Worm (Caenorhabditis elegans) whole organism, young adult: ENCODE results near the gene H20E11.3.

Experiments
- F10E7.11 ChIP-seq: sonication (generic microtip); optimal IDR thresholded peaks from 2 replicates; lab custom pipeline; 2017; ENCODE audit warnings: mild to moderate bottlenecking, missing genetic modification characterization, moderate library complexity, missing compliant biosample characterization
- F23B12.7 ChIP-seq: sonication (generic microtip); optimal IDR thresholded peaks from 2 replicates; lab custom pipeline; 2017; ENCODE audit warnings: missing genetic modification characterization, mild to moderate bottlenecking, missing compliant biosample characterization, antibody characterized with exemption, moderate library complexity; ENCODE audit not compliant: insufficient read depth
- F49E8.2 ChIP-seq: sonication (generic microtip); optimal IDR thresholded peaks from 3 replicates; lab custom pipeline; 2017; ENCODE audit warnings: missing genetic modification characterization, mild to moderate bottlenecking, missing compliant biosample characterization, antibody characterized with exemption, moderate library complexity; ENCODE audit not compliant: insufficient read depth
- F52B5.7 ChIP-seq: sonication (generic microtip); optimal IDR thresholded peaks from 2 replicates; lab custom pipeline; 2016; ENCODE audit warnings: mild to moderate bottlenecking, missing genetic modification characterization, missing compliant biosample characterization
- F55B11.4 ChIP-seq: sonication (generic microtip); optimal IDR thresholded peaks from 2 replicates; lab custom pipeline; 2016; ENCODE audit warnings: missing compliant biosample characterization, missing genetic modification characterization, borderline replicate concordance; ENCODE audit not compliant: insufficient read depth
- F57A8.1 ChIP-seq: fragments of 200-800 bp; sonication (Bioruptor generic); optimal IDR thresholded peaks from 2 replicates; lab custom pipeline; 2018; ENCODE audit warnings: mild to moderate bottlenecking, missing genetic modification characterization, moderate library complexity, missing compliant biosample characterization
- Y53F4B.3 ChIP-seq: fragments of 200-800 bp; sonication (Bioruptor generic); IDR thresholded peaks from 2 replicates; pipeline ENCODE4 v1.3.6; 2022; ENCODE audit warnings: missing genetic modification reagents, missing genetic modification characterization, missing compliant biosample characterization
- Y79H2A.3 ChIP-seq: fragments of 200-800 bp; sonication (Bioruptor generic); conservative IDR thresholded peaks from 2 replicates; pipeline ENCODE4 v1.3.6; 2022; ENCODE audit warnings: missing genetic modification reagents, missing genetic modification characterization, missing compliant biosample characterization
- Y95B8A.8 ChIP-seq: fragments of 200-800 bp; sonication (Bioruptor generic); IDR thresholded peaks from 2 replicates; pipeline ENCODE4 v1.3.6; 2022; ENCODE audit warnings: missing genetic modification reagents, missing genetic modification characterization, missing compliant biosample characterization
- cebp-1 ChIP-seq, 2 experiments: fragments of 200-800 bp in 1 of 2; sonication (Bioruptor generic) in 1 of 2; sonication (generic microtip) in 1 of 2; IDR thresholded peaks in 1 of 2; optimal IDR thresholded peaks in 1 of 2; 2 replicates each; pipeline versions ENCODE4 v1.3.6 to Lab custom; 2017 to 2022; ENCODE audit warnings: missing compliant biosample characterization in 2 of 2, missing genetic modification characterization in 2 of 2, mild to moderate bottlenecking in 1 of 2, missing genetic modification reagents in 1 of 2, moderate library complexity in 1 of 2
- ceh-58 ChIP-seq: fragments of 200-800 bp; sonication (Bioruptor generic); IDR thresholded peaks from 2 replicates; pipeline ENCODE4 v1.3.6; 2022; ENCODE audit warnings: missing genetic modification characterization, missing compliant biosample characterization
- dpff-1 ChIP-seq: sonication (generic microtip); optimal IDR thresholded peaks from 2 replicates; lab custom pipeline; 2017; ENCODE audit warnings: mild to moderate bottlenecking, missing genetic modification characterization, missing compliant biosample characterization
- dpl-1 ChIP-seq: fragments of 150-350 bp; optimal IDR thresholded peaks from 2 replicates; lab custom pipeline; 2014; ENCODE audit warnings: missing biosample characterization, missing genetic modification reagents, missing genetic modification characterization
- ekl-4 ChIP-seq: fragments of 200-800 bp; sonication (Bioruptor generic); IDR thresholded peaks from 2 replicates; pipeline ENCODE4 v1.3.6; 2022; ENCODE audit warnings: missing genetic modification reagents, missing genetic modification characterization, missing compliant biosample characterization
- fkh-3 ChIP-seq: sonication (generic microtip); optimal IDR thresholded peaks from 2 replicates; lab custom pipeline; 2016; ENCODE audit warnings: mild to moderate bottlenecking, missing genetic modification characterization, missing compliant biosample characterization
- him-1 ChIP-seq: sonication (generic microtip); optimal IDR thresholded peaks from 2 replicates; lab custom pipeline; 2016; ENCODE audit warnings: missing genotype, missing genetic modification reagents, missing genetic modification characterization, missing compliant biosample characterization
- hlh-12 ChIP-seq: sonication (generic microtip); optimal IDR thresholded peaks from 2 replicates; lab custom pipeline; 2016; ENCODE audit warnings: missing genetic modification characterization, missing compliant biosample characterization
- hmg-1.2 ChIP-seq: fragments of 200-800 bp; sonication (Bioruptor generic); IDR thresholded peaks from 2 replicates; pipeline ENCODE4 v1.3.6; 2022; ENCODE audit warnings: missing genetic modification reagents, missing genetic modification characterization, missing compliant biosample characterization
- hrde-1 ChIP-seq: sonication (generic microtip); optimal IDR thresholded peaks from 2 replicates; lab custom pipeline; 2016; ENCODE audit warnings: missing genetic modification characterization, mild to moderate bottlenecking, missing compliant biosample characterization, moderate library complexity, missing genotype, missing genetic modification reagents, borderline replicate concordance
- lag-1 ChIP-seq: fragments of 200-800 bp; sonication (Bioruptor generic); IDR thresholded peaks from 2 replicates; pipeline ENCODE4 v1.3.6; 2022; ENCODE audit warnings: missing genetic modification reagents, missing genetic modification characterization, missing compliant biosample characterization
- let-526 ChIP-seq: fragments of 200-800 bp; sonication (Bioruptor generic); IDR thresholded peaks from 2 replicates; pipeline ENCODE4 v1.3.6; 2022; ENCODE audit warnings: missing genetic modification reagents, missing genetic modification characterization, missing compliant biosample characterization
- let-607 ChIP-seq, 2 experiments: fragments of 200-800 bp in 1 of 2; sonication (Bioruptor generic) in 1 of 2; sonication (generic microtip) in 1 of 2; optimal IDR thresholded peaks; 2 replicates each; lab custom pipeline; 2016 to 2018; ENCODE audit warnings: mild to moderate bottlenecking in 2 of 2, missing compliant biosample characterization in 2 of 2, missing genetic modification characterization in 2 of 2, moderate library complexity in 2 of 2, missing genotype in 1 of 2
- madf-8 ChIP-seq: fragments of 200-800 bp; sonication (Bioruptor generic); conservative IDR thresholded peaks from 2 replicates; pipeline ENCODE4 v1.3.6; 2022; ENCODE audit warnings: missing genetic modification reagents, missing genetic modification characterization, missing compliant biosample characterization
- mel-28 ChIP-seq: sonication (generic microtip); optimal IDR thresholded peaks from 2 replicates; lab custom pipeline; 2016; ENCODE audit warnings: borderline replicate concordance, mild to moderate bottlenecking, missing genetic modification characterization, missing compliant biosample characterization
- mxl-1 ChIP-seq: sonication (generic microtip); optimal IDR thresholded peaks from 2 replicates; lab custom pipeline; 2016; ENCODE audit warnings: missing genetic modification characterization, missing compliant biosample characterization
- nfya-2 ChIP-seq: fragments of 200-800 bp; sonication (Bioruptor generic); IDR thresholded peaks from 2 replicates; pipeline ENCODE4 v1.3.6; 2022; ENCODE audit warnings: missing genetic modification reagents, missing genetic modification characterization, missing compliant biosample characterization
- nhr-80 ChIP-seq: sonication (generic microtip); optimal IDR thresholded peaks from 2 replicates; lab custom pipeline; 2016; ENCODE audit warnings: missing genetic modification characterization, missing compliant biosample characterization
- rcor-1 ChIP-seq: fragments of 200-800 bp; sonication (Bioruptor generic); IDR thresholded peaks from 2 replicates; pipeline ENCODE4 v1.3.6; 2022; ENCODE audit warnings: missing genetic modification reagents, missing genetic modification characterization, missing compliant biosample characterization
- somi-1 ChIP-seq: fragments of 200-800 bp; sonication (Bioruptor generic); optimal IDR thresholded peaks from 2 replicates; lab custom pipeline; 2018; ENCODE audit warnings: mild to moderate bottlenecking, missing genetic modification characterization, missing compliant biosample characterization
- unc-62 ChIP-seq: fragments of 150-350 bp; optimal IDR thresholded peaks from 2 replicates; lab custom pipeline; 2014; ENCODE audit warnings: missing biosample characterization, missing genetic modification reagents, missing genetic modification characterization
- ztf-22 ChIP-seq: fragments of 200-800 bp; sonication (Bioruptor generic); optimal IDR thresholded peaks from 2 replicates; lab custom pipeline; 2018; ENCODE audit warnings: mild to moderate bottlenecking, missing genetic modification characterization, moderate library complexity, missing compliant biosample characterization

Gene H20E11.3

ce11 chrIV:6829902-6830301 is 5.3 kb downstream of the H20E11.3 start, which contains the start of gene H20E11.1:
H20E11.1 (plus strand) TSS chrIV:6830145.
- TF ChIP-seq let-607 (tag; optimal IDR thresholded peaks at IDR 0.05; lab: Kevin White, UChicago) (no peak), nhr-80 (tag; lab: Kevin White, UChicago) (peak; percentile 29)
- TF ChIP-seq, all 124 proteins: peak for 1

- TF ChIP-seq him-1 (tag; lab: Kevin White, UChicago) (no peak), mxl-1 (tag; lab: Kevin White, UChicago) (no peak), F52B5.7 (tag; lab: Kevin White, UChicago) (no peak), F23B12.7 (no peak)
Observed at ce11 chrIV:6832194-6832593, 7.6 kb downstream of the H20E11.3 start.

DNA sequence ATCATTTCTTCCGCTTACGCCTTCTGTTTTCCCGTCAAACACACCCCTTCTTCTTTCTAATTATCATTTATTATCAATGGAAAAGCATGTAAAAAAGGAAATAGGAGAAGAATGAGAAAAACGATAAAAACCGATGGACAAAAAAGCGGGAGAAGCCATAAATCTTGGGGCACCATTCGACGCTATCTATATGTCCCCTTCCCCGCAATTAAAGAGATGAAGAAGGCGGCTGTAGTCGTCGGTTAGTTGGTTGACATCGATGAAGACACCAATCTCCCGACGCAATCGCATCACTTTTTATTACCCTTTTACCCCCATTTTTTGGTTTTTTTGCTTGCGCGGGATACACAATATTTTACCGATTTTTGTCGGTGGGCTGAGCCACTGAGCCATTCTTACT is 9.0 kb downstream of the H20E11.3 start:
- TF ChIP-seq somi-1 (GFP tag; lab: Kevin White, UChicago) (no peak), dpl-1 (GFP tag; lab: Kevin White, UChicago) (no peak), madf-8 (GFP tag; lab: Robert Waterston, UW) (no peak), F10E7.11 (tag; lab: Kevin White, UChicago) (no peak), Y79H2A.3 (no peak), F49E8.2 (tag; lab: Kevin White, UChicago) (no peak), let-526 (no peak), ceh-58 (GFP tag; lab: Robert Waterston, UW) (no peak), dpff-1 (tag; lab: Kevin White, UChicago) (no peak), rcor-1 (GFP tag; lab: Robert Waterston, UW) (no peak), lag-1 (no peak), hrde-1 (tag; lab: Kevin White, UChicago) (no peak), fkh-3 (tag; lab: Kevin White, UChicago) (no peak), hmg-1.2 (GFP tag; lab: Robert Waterston, UW) (no peak)

ce11 chrIV:6834705-6835104 is 10.1 kb downstream of the H20E11.3 start:
- TF ChIP-seq nfya-2 (no peak), hlh-12 (no peak), ekl-4 (GFP tag; lab: Robert Waterston, UW) (no peak), mel-28 (tag; lab: Kevin White, UChicago) (no peak), Y53F4B.3 (GFP tag; lab: Robert Waterston, UW) (no peak), F55B11.4 (no peak), Y95B8A.8 (GFP tag; lab: Robert Waterston, UW) (no peak), unc-62 (GFP tag; lab: Kevin White, UChicago) (no peak)
- TF ChIP-seq, all 124 proteins: peak for 0

DNA sequence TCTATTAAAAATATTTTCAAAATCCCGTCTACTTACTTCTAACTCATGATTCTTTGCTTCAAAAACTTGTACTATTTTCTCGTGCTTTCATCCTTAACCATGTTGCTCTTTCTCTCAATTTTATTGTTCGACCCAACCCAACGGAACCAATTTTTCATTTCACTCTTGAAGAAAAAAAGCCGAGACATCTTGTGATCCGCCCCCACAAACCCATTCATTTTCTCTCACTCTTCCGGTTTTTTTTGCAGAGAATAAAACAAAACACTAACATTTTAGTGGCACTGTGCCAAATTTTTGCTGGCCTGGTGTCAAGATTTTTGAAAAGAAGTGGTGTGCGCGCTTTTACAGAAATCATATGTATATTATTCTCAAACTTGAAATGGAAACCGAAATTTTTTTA is 12.2 kb downstream of the H20E11.3 start:
- no peak for TF ChIP-seq nfya-2
- TF ChIP-seq cebp-1 (GFP tag; IDR thresholded peaks at IDR 0.05; lab: Robert Waterston, UW): no peak
- no peak for TF ChIP-seq cebp-1 (tag; optimal IDR thresholded peaks at IDR 0.05; lab: Kevin White, UChicago)
- no peak for TF ChIP-seq F57A8.1 (GFP tag; lab: Kevin White, UChicago)
- TF ChIP-seq ztf-22 (GFP tag; lab: Kevin White, UChicago): no peak
